Worm (Caenorhabditis elegans) whole organism, L3 larva: ENCODE measurements around the gene srw-144.

Experiments
- egl-27 ChIP-seq: sonication (generic microtip); optimal IDR thresholded peaks from 4 replicates; lab custom pipeline; 2017; ENCODE audit warnings: missing biosample characterization, missing genetic modification reagents, missing genetic modification characterization
- elt-2 ChIP-seq: sonication (generic microtip); optimal IDR thresholded peaks from 2 replicates; lab custom pipeline; 2016; ENCODE audit warnings: missing genetic modification reagents, mild to moderate bottlenecking, missing genetic modification characterization, missing compliant biosample characterization
- fos-1 ChIP-seq: fragments of 150-350 bp; optimal IDR thresholded peaks from 2 replicates; lab custom pipeline; 2014; ENCODE audit warnings: missing biosample characterization, missing genetic modification characterization
- mdl-1 ChIP-seq: fragments of 150-350 bp; optimal IDR thresholded peaks from 2 replicates; lab custom pipeline; 2014; ENCODE audit warnings: missing biosample characterization, missing genetic modification characterization
- nhr-12 ChIP-seq: fragments of 150-350 bp; optimal IDR thresholded peaks from 2 replicates; lab custom pipeline; 2014; ENCODE audit warnings: missing biosample characterization, missing genetic modification characterization
- nhr-237 ChIP-seq: fragments of 150-350 bp; optimal IDR thresholded peaks from 2 replicates; lab custom pipeline; 2014; ENCODE audit warnings: missing biosample characterization, missing genetic modification characterization
- unc-62 ChIP-seq: fragments of 150-350 bp; sonication (generic microtip); optimal IDR thresholded peaks from 4 replicates; lab custom pipeline; 2014; ENCODE audit warnings: missing biosample characterization, missing genetic modification reagents, missing genetic modification characterization
- ztf-11 ChIP-seq: fragments of 150-350 bp; optimal IDR thresholded peaks from 2 replicates; lab custom pipeline; 2014; ENCODE audit warnings: missing biosample characterization, missing genetic modification characterization

ce11 chrV:2931252-2931651, 29.5 kb downstream of the srw-144 start, which contains the start of gene C31B8.1:
- TF ChIP-seq fos-1 (tag; lab: Kevin White, UChicago) (no peak), egl-27 (no peak), elt-2 (no peak), nhr-237 (tag; lab: Kevin White, UChicago) (no peak), unc-62 (GFP tag; lab: Kevin White, UChicago) (no peak), ztf-11 (tag; lab: Kevin White, UChicago) (no peak), nhr-12 (no peak), mdl-1 (no peak)
